Worm (Caenorhabditis elegans) whole organism, early embryonic: Measurements from ENCODE around the gene srv-28.

ENCODE experiments used
- B0310.2 ChIP-seq: sonication (generic microtip); optimal IDR thresholded peaks from 2 replicates; lab custom pipeline; 2016; ENCODE audit warnings: mild to moderate bottlenecking, missing genetic modification characterization, missing compliant biosample characterization
- F13C5.2 ChIP-seq: sonication (generic microtip); optimal IDR thresholded peaks from 2 replicates; lab custom pipeline; 2017; ENCODE audit warnings: mild to moderate bottlenecking, missing genetic modification characterization, inconsistent platforms, missing compliant biosample characterization
- aly-1 ChIP-seq: sonication (generic microtip); optimal IDR thresholded peaks from 2 replicates; lab custom pipeline; 2016; ENCODE audit warnings: missing genetic modification characterization, missing compliant biosample characterization
- ama-1 ChIP-seq: fragments of 150-350 bp; optimal IDR thresholded peaks from 2 replicates; lab custom pipeline; 2014
- ceh-13 ChIP-seq: fragments of 200-800 bp; sonication (Bioruptor generic); optimal IDR thresholded peaks from 2 replicates; lab custom pipeline; 2018; ENCODE audit warnings: mild to moderate bottlenecking, missing genetic modification characterization, missing compliant biosample characterization
- ceh-36 ChIP-seq: sonication (generic microtip); optimal IDR thresholded peaks from 2 replicates; lab custom pipeline; 2016; ENCODE audit warnings: missing genetic modification characterization, inconsistent platforms, missing compliant biosample characterization
- ets-7 ChIP-seq: sonication (generic microtip); optimal IDR thresholded peaks from 2 replicates; lab custom pipeline; 2016; ENCODE audit warnings: missing genotype, missing genetic modification characterization, missing compliant biosample characterization
- flt-1 ChIP-seq: fragments of 200-800 bp; sonication (Bioruptor generic); IDR thresholded peaks from 2 replicates; pipeline ENCODE4 v1.3.6; 2022; ENCODE audit warnings: missing genetic modification characterization, missing compliant biosample characterization
- hmbx-1 ChIP-seq: sonication (generic microtip); optimal IDR thresholded peaks from 2 replicates; lab custom pipeline; 2016; ENCODE audit warnings: mild to moderate bottlenecking, missing genetic modification characterization, missing compliant biosample characterization
- hmg-4 ChIP-seq: fragments of 200-800 bp; sonication (Bioruptor generic); optimal IDR thresholded peaks from 2 replicates; lab custom pipeline; 2018; ENCODE audit warnings: mild to moderate bottlenecking, missing genetic modification characterization, missing compliant biosample characterization
- hnd-1 ChIP-seq: sonication (generic microtip); optimal IDR thresholded peaks from 2 replicates; lab custom pipeline; 2016; ENCODE audit warnings: missing genetic modification characterization, missing compliant biosample characterization
- pes-1 ChIP-seq: fragments of 200-800 bp; sonication (Bioruptor generic); IDR thresholded peaks from 2 replicates; pipeline ENCODE4 v1.3.6; 2022; ENCODE audit warnings: missing genetic modification reagents, missing genetic modification characterization, missing compliant biosample characterization
- scrt-1 ChIP-seq: fragments of 200-800 bp; sonication (Bioruptor generic); IDR thresholded peaks from 2 replicates; pipeline ENCODE4 v1.3.6; 2022; ENCODE audit warnings: missing genetic modification characterization, missing compliant biosample characterization
- sea-1 ChIP-seq: fragments of 200-800 bp; sonication (Bioruptor generic); conservative IDR thresholded peaks from 2 replicates; pipeline ENCODE4 v1.3.6; 2022; ENCODE audit warnings: missing genetic modification characterization, missing compliant biosample characterization
- tbx-11 ChIP-seq: fragments of 200-800 bp; sonication (Bioruptor generic); IDR thresholded peaks from 2 replicates; pipeline ENCODE4 v1.3.6; 2022; ENCODE audit warnings: missing genetic modification characterization, missing compliant biosample characterization
- tbx-37 ChIP-seq: fragments of 200-800 bp; sonication (Bioruptor generic); conservative IDR thresholded peaks from 2 replicates; pipeline ENCODE4 v1.3.6; 2022; ENCODE audit warnings: missing genetic modification reagents, missing genetic modification characterization, missing compliant biosample characterization
- tra-4 ChIP-seq: sonication (generic microtip); optimal IDR thresholded peaks from 2 replicates; lab custom pipeline; 2017; ENCODE audit warnings: missing genetic modification characterization, missing compliant biosample characterization

Gene srv-28

ce11 chrIV:6263244-6263643 lies at the start of gene srv-28:
Gene srv-28 (minus strand): TSS chrIV:6263344.
- no peak for TF ChIP-seq flt-1 (GFP tag; lab: Robert Waterston, UW)
- no peak for TF ChIP-seq ceh-36 (tag; lab: Kevin White, UChicago)
- TF ChIP-seq ets-7 = no peak
- TF ChIP-seq pes-1 = no peak

DNA sequence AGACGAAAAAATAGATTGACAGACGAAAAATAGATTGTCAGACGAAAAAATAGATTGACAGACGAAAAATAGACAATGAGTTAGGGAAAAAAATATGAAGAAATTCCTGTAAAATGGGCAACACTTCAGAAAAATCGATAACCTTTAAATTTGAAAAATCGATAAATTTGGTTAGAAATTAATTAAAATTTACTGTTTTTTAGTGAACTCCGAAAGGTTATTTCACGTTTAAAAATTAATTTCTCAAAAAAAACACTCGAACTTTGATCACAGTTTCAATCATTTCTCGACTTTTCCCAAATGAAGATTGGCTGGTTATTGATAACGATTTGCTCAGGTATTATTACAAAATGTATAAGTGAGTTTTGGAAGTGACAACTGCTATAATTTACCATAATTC lies 44.3 kb upstream of the srv-28 start, which contains the start of gene csp-2:
Gene csp-2 (plus strand): TSS at position 301 of the 400 bp plus-strand sequence.
- TF ChIP-seq flt-1 (GFP tag; lab: Robert Waterston, UW) (no peak), ets-7 (no peak), ama-1 (lab: Kevin White, UChicago) (no peak), tra-4 (tag; lab: Kevin White, UChicago) (no peak), tbx-11 (no peak), aly-1 (tag; lab: Kevin White, UChicago) (no peak), hnd-1 (tag; lab: Kevin White, UChicago) (no peak), hmg-4 (no peak), F13C5.2 (tag; lab: Kevin White, UChicago) (no peak), scrt-1 (GFP tag; lab: Robert Waterston, UW) (no peak), pes-1 (no peak), tbx-37 (no peak), ceh-13 (GFP tag; lab: Kevin White, UChicago) (no peak)

- TF ChIP-seq hnd-1 (tag; lab: Kevin White, UChicago) (no peak), ceh-13 (GFP tag; lab: Kevin White, UChicago) (no peak), tra-4 (tag; lab: Kevin White, UChicago) (no peak), pes-1 (no peak), tbx-37 (no peak), ama-1 (lab: Kevin White, UChicago) (no peak), aly-1 (tag; lab: Kevin White, UChicago) (no peak), sea-1 (GFP tag; lab: Robert Waterston, UW) (no peak), hmg-4 (no peak)
These were observed 40.5 kb upstream of the srv-28 start, which contains the start of gene srv-25 for ce11 chrIV:6303642-6304041. Gene srv-25 (minus strand): TSS chrIV:6303742.

DNA sequence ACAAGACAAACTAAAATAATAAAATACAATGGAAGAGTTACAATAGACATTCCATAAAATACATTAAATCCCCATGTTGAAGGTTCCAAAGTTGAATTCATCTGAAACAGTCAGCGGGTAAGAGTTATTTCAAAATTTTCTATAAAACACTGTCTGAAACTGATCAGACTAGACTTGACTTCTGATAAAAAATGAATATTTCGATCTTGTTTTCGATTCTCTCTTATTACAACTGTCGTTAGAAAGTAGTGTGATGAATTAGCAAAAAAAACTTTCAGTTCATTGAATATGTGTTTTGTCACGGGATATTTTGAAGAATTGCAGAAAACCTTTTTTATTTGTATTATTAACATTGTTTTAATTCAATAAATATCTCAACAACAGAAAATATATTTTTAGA lies 38.6 kb upstream of the srv-28 start, which contains the start of gene srv-26:
Gene srv-26 (minus strand): TSS at position 101 of the 400 bp plus-strand sequence.
- TF ChIP-seq tra-4 (tag; lab: Kevin White, UChicago) = no peak
- TF ChIP-seq scrt-1 (GFP tag; lab: Robert Waterston, UW) = no peak
- TF ChIP-seq pes-1 = no peak
- no peak for TF ChIP-seq ceh-13 (GFP tag; lab: Kevin White, UChicago)
- TF ChIP-seq hnd-1 (tag; lab: Kevin White, UChicago) = no peak
- TF ChIP-seq tbx-11 = no peak
- TF ChIP-seq sea-1 (GFP tag; lab: Robert Waterston, UW) = no peak
- TF ChIP-seq ceh-36 (tag; lab: Kevin White, UChicago) = no peak
- no peak for TF ChIP-seq ama-1 (lab: Kevin White, UChicago)
- TF ChIP-seq ets-7 = no peak
- TF ChIP-seq hmbx-1 = no peak
- no peak for TF ChIP-seq flt-1 (GFP tag; lab: Robert Waterston, UW)
- no peak for TF ChIP-seq F13C5.2 (tag; lab: Kevin White, UChicago)
- no peak for TF ChIP-seq tbx-37
- no peak for TF ChIP-seq aly-1 (tag; lab: Kevin White, UChicago)
- no peak for TF ChIP-seq B0310.2
- no peak for TF ChIP-seq hmg-4

DNA sequence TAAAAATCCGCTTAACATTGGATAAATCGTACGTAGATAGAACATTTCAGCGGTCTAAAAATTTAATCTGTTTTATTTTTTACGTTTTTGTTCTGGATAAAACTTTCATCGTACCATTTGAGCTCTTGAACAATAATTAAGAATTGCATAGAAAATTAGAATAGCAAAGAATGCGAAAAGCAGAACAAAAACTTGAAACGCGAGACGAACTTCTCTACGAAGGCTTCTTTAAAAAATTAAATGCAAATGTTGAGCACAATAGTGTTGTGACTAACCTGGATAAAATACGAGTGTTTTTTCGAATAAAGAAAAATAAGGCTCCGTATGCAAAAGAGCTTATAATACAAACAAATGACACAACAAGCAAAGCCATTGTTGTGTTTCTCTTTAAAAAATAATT lies 36.4 kb upstream of the srv-28 start:
- TF ChIP-seq tra-4 (tag; lab: Kevin White, UChicago) (no peak), hnd-1 (tag; lab: Kevin White, UChicago) (no peak), hmbx-1 (no peak), scrt-1 (GFP tag; lab: Robert Waterston, UW) (no peak), aly-1 (tag; lab: Kevin White, UChicago) (no peak), tbx-11 (no peak), F13C5.2 (tag; lab: Kevin White, UChicago) (no peak), B0310.2 (no peak), ama-1 (lab: Kevin White, UChicago) (no peak), ceh-13 (GFP tag; lab: Kevin White, UChicago) (no peak), pes-1 (no peak), ets-7 (no peak), flt-1 (GFP tag; lab: Robert Waterston, UW) (no peak), ceh-36 (tag; lab: Kevin White, UChicago) (no peak), sea-1 (GFP tag; lab: Robert Waterston, UW) (no peak), tbx-37 (no peak), hmg-4 (no peak)

DNA sequence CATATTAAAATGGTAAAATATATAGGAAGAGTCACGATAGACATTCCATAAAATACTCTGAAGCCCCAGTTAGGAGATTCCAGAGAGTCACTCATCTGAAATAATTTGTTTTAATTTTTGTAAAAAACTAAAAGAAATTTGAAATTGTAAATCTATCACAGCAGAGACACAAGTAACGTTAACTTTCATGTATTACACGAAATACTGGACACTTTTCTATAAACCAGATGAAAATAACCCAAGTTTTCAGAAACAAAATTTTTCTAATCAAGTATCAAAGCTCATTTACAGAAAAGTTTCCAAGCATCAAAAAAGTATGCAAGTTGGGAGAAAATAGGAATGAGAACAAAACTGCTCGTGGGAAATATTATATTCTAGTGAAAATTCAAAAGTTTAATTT lies 35.1 kb upstream of the srv-28 start, which contains the start of gene srv-27:
Gene srv-27 (minus strand): TSS at position 101 of the 400 bp plus-strand sequence.
- no peak for TF ChIP-seq hnd-1 (tag; lab: Kevin White, UChicago)
- TF ChIP-seq hmbx-1 = no peak
- no peak for TF ChIP-seq F13C5.2 (tag; lab: Kevin White, UChicago)
- no peak for TF ChIP-seq ama-1 (lab: Kevin White, UChicago)

DNA sequence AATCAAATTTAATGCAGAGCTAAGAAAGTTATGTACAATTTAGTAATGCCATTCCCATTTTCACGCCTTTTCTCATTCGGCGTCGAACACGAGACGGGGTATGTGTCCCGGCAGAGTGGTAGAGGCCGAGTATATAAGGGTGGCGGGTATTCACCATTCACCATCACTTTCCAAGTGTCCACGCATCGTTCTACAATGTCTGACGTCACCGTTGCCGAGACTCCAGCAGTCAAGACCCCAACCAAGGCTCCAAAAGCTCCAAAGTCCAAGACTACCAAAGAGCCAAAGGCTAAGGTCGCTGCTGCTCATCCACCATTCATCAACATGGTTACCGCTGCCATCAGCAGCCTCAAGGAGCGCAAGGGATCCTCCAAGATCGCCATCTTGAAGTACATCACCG lies 30.9 kb upstream of the srv-28 start, which contains the start of gene hil-2:
Gene hil-2 (plus strand): TSS at position 160 of the 400 bp plus-strand sequence.
- no peak for TF ChIP-seq ceh-36 (tag; lab: Kevin White, UChicago)
- TF ChIP-seq sea-1 (GFP tag; lab: Robert Waterston, UW) = 0 out of 2 replicates have a peak, but pooled peaks have one; percentile 37
- no peak for TF ChIP-seq ets-7
- TF ChIP-seq tbx-11 = 0 out of 2 replicates have a peak, but pooled peaks have one; percentile 13
- TF ChIP-seq ceh-13 (GFP tag; lab: Kevin White, UChicago) = no peak
- TF ChIP-seq hnd-1 (tag; lab: Kevin White, UChicago) = no peak
- TF ChIP-seq flt-1 (GFP tag; lab: Robert Waterston, UW) = peak; percentile 53; the same call in 1 of the 2 replicates
- peak; percentile 93 for TF ChIP-seq ama-1 (lab: Kevin White, UChicago)

ce11 chrIV:6290741-6291140 lies 27.6 kb upstream of the srv-28 start, which contains the start of gene srv-24:
Gene srv-24 (minus strand): TSS chrIV:6290841.
- TF ChIP-seq pes-1 (no peak), flt-1 (GFP tag; lab: Robert Waterston, UW) (no peak), hmg-4 (no peak), hmbx-1 (no peak), sea-1 (GFP tag; lab: Robert Waterston, UW) (no peak), tbx-11 (no peak), F13C5.2 (tag; lab: Kevin White, UChicago) (no peak), ets-7 (no peak), aly-1 (tag; lab: Kevin White, UChicago) (no peak), B0310.2 (no peak), ceh-36 (tag; lab: Kevin White, UChicago) (no peak), ama-1 (lab: Kevin White, UChicago) (no peak), ceh-13 (GFP tag; lab: Kevin White, UChicago) (no peak), scrt-1 (GFP tag; lab: Robert Waterston, UW) (no peak), tbx-37 (no peak)
